Worm (Caenorhabditis elegans) whole organism, L3 larva: Measurements from ENCODE around the gene rig-1.

Source experiments
- ceh-16 ChIP-seq: sonication (generic microtip); optimal IDR thresholded peaks from 2 replicates; lab custom pipeline; 2017; ENCODE audit warnings: missing biosample characterization, missing genetic modification characterization
- ceh-28 ChIP-seq: fragments of 150-350 bp; optimal IDR thresholded peaks from 2 replicates; lab custom pipeline; 2014; ENCODE audit warnings: missing biosample characterization, missing genetic modification reagents, missing genetic modification characterization
- ceh-9 ChIP-seq: sonication (generic microtip); optimal IDR thresholded peaks from 2 replicates; lab custom pipeline; 2018; ENCODE audit warnings: missing biosample characterization, missing genetic modification characterization
- daf-12 ChIP-seq: fragments of 150-350 bp; optimal IDR thresholded peaks from 2 replicates; lab custom pipeline; 2014; ENCODE audit warnings: missing biosample characterization, missing genetic modification reagents, missing genetic modification characterization
- egl-27 ChIP-seq: sonication (generic microtip); optimal IDR thresholded peaks from 4 replicates; lab custom pipeline; 2017; ENCODE audit warnings: missing biosample characterization, missing genetic modification reagents, missing genetic modification characterization
- elt-1 ChIP-seq: fragments of 150-350 bp; optimal IDR thresholded peaks from 2 replicates; lab custom pipeline; 2014; ENCODE audit warnings: missing biosample characterization, missing genetic modification characterization
- elt-2 ChIP-seq: sonication (generic microtip); optimal IDR thresholded peaks from 2 replicates; lab custom pipeline; 2016; ENCODE audit warnings: missing genetic modification reagents, mild to moderate bottlenecking, missing genetic modification characterization, missing compliant biosample characterization
- fkh-10 ChIP-seq: sonication (generic microtip); optimal IDR thresholded peaks from 2 replicates; lab custom pipeline; 2017; ENCODE audit warnings: missing biosample characterization, missing genetic modification reagents, missing genetic modification characterization
- fkh-2 ChIP-seq: fragments of 150-350 bp; optimal IDR thresholded peaks from 2 replicates; lab custom pipeline; 2014; ENCODE audit warnings: missing biosample characterization, missing genetic modification reagents, missing genetic modification characterization
- fos-1 ChIP-seq: fragments of 150-350 bp; optimal IDR thresholded peaks from 2 replicates; lab custom pipeline; 2014; ENCODE audit warnings: missing biosample characterization, missing genetic modification characterization
- hmg-11 ChIP-seq: sonication (generic microtip); optimal IDR thresholded peaks from 2 replicates; lab custom pipeline; 2016; ENCODE audit warnings: missing genetic modification characterization, missing compliant biosample characterization
- lin-15B ChIP-seq: fragments of 150-350 bp; optimal IDR thresholded peaks from 2 replicates; lab custom pipeline; 2014; ENCODE audit warnings: missing biosample characterization, missing genetic modification characterization
- lin-39 ChIP-seq: fragments of 150-350 bp; optimal IDR thresholded peaks from 2 replicates; lab custom pipeline; 2018; ENCODE audit warnings: missing biosample characterization, missing genetic modification reagents, missing genetic modification characterization
- lsy-12 ChIP-seq: sonication (generic microtip); optimal IDR thresholded peaks from 2 replicates; lab custom pipeline; 2016; ENCODE audit warnings: mild to moderate bottlenecking, missing genetic modification characterization, missing compliant biosample characterization
- mdl-1 ChIP-seq: fragments of 150-350 bp; optimal IDR thresholded peaks from 2 replicates; lab custom pipeline; 2014; ENCODE audit warnings: missing biosample characterization, missing genetic modification characterization
- nfya-1 ChIP-seq: sonication (generic microtip); optimal IDR thresholded peaks from 2 replicates; lab custom pipeline; 2017; ENCODE audit warnings: missing genetic modification characterization, mild to moderate bottlenecking, missing compliant biosample characterization, antibody characterized with exemption, moderate library complexity; ENCODE audit not compliant: insufficient read depth
- nhr-11 ChIP-seq: fragments of 150-350 bp; optimal IDR thresholded peaks from 2 replicates; lab custom pipeline; 2014; ENCODE audit warnings: missing biosample characterization, missing genetic modification characterization
- nhr-12 ChIP-seq: fragments of 150-350 bp; optimal IDR thresholded peaks from 2 replicates; lab custom pipeline; 2014; ENCODE audit warnings: missing biosample characterization, missing genetic modification characterization
- nhr-23 ChIP-seq: fragments of 150-350 bp; optimal IDR thresholded peaks from 2 replicates; lab custom pipeline; 2014; ENCODE audit warnings: missing biosample characterization, missing genetic modification reagents, missing genetic modification characterization
- nhr-25 ChIP-seq: sonication (generic microtip); optimal IDR thresholded peaks from 2 replicates; lab custom pipeline; 2017; ENCODE audit warnings: missing biosample characterization, missing genetic modification characterization
- nhr-28 ChIP-seq: fragments of 150-350 bp; optimal IDR thresholded peaks from 2 replicates; lab custom pipeline; 2014; ENCODE audit warnings: missing biosample characterization, missing genetic modification characterization
- nhr-43 ChIP-seq: sonication (generic microtip); optimal IDR thresholded peaks from 2 replicates; lab custom pipeline; 2016; ENCODE audit warnings: mild to moderate bottlenecking, missing genetic modification characterization, missing compliant biosample characterization; ENCODE audit not compliant: poor library complexity, severe bottlenecking
- nhr-67 ChIP-seq: fragments of 150-350 bp; optimal IDR thresholded peaks from 2 replicates; lab custom pipeline; 2014; ENCODE audit warnings: missing biosample characterization, missing genetic modification characterization
- nhr-76 ChIP-seq: fragments of 150-350 bp; sonication (generic microtip); optimal IDR thresholded peaks from 5 replicates; lab custom pipeline; 2014; ENCODE audit warnings: missing biosample characterization, missing genetic modification characterization
- nhr-77 ChIP-seq: fragments of 150-350 bp; optimal IDR thresholded peaks from 2 replicates; lab custom pipeline; 2014; ENCODE audit warnings: missing biosample characterization, missing genetic modification characterization
- pha-4 ChIP-seq: fragments of 150-350 bp; optimal IDR thresholded peaks from 2 replicates; lab custom pipeline; 2014; ENCODE audit warnings: missing biosample characterization, missing genetic modification reagents, missing genetic modification characterization
- sea-2 ChIP-seq: fragments of 150-350 bp; sonication (generic microtip); optimal IDR thresholded peaks from 4 replicates; lab custom pipeline; 2014; ENCODE audit warnings: missing biosample characterization, missing genetic modification reagents, missing genetic modification characterization
- skn-1 ChIP-seq: fragments of 150-350 bp; optimal IDR thresholded peaks from 2 replicates; lab custom pipeline; 2014; ENCODE audit warnings: missing biosample characterization, missing genetic modification characterization
- tbx-2 ChIP-seq: sonication (generic microtip); optimal IDR thresholded peaks from 2 replicates; lab custom pipeline; 2016; ENCODE audit warnings: mild to moderate bottlenecking, missing genetic modification characterization, missing compliant biosample characterization
- unc-62 ChIP-seq: fragments of 150-350 bp; sonication (generic microtip); optimal IDR thresholded peaks from 4 replicates; lab custom pipeline; 2014; ENCODE audit warnings: missing biosample characterization, missing genetic modification reagents, missing genetic modification characterization
- zag-1 ChIP-seq: fragments of 150-350 bp; optimal IDR thresholded peaks from 2 replicates; lab custom pipeline; 2014; ENCODE audit warnings: missing biosample characterization, missing genetic modification characterization

Gene rig-1

DNA sequence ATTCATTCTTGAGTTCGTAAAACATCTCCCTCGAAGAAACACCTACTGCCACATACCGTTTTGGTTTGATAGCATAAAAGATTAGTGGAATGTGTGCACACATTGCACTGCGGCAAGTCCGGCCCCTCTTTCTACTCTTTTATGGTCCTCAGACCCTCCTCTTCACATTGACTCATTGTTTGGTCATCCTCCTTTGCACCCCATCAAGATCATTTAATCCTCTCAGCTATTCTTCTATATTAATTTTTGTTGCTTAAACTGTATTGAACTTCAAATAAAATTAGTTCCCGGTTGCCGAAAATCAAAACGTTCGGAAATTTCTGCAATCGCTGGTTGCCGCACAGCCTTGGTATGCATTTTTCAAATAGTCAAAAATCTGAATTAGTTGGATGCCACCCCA is at the start of gene rig-1:
Gene rig-1, plus strand, starts transcription at position 301 of the 400 bp plus-strand sequence.
- no peak for TF ChIP-seq tbx-2 (tag; lab: Kevin White, UChicago)
- TF ChIP-seq ceh-9 (tag; lab: Kevin White, UChicago) = no peak
- TF ChIP-seq mdl-1 (tag; lab: Kevin White, UChicago) = no peak
- no peak for TF ChIP-seq skn-1 (tag; lab: Kevin White, UChicago)
- no peak for TF ChIP-seq nhr-43 (tag; lab: Kevin White, UChicago)
- TF ChIP-seq elt-1 (tag; lab: Kevin White, UChicago) = no peak
- TF ChIP-seq nfya-1 (tag; lab: Kevin White, UChicago) = no peak
- TF ChIP-seq sea-2 = no peak
- TF ChIP-seq fkh-10 (GFP tag; lab: Kevin White, UChicago) = no peak
- no peak for TF ChIP-seq lin-15B (tag; lab: Kevin White, UChicago)
- no peak for TF ChIP-seq egl-27 (tag; lab: Kevin White, UChicago)
- TF ChIP-seq nhr-23 (tag; lab: Kevin White, UChicago) = no peak
- no peak for TF ChIP-seq lin-39 (tag; lab: Kevin White, UChicago)
- TF ChIP-seq fos-1 = no peak
- no peak for TF ChIP-seq nhr-12 (tag; lab: Kevin White, UChicago)
- no peak for TF ChIP-seq nhr-77 (tag; lab: Kevin White, UChicago)
- no peak for TF ChIP-seq unc-62 (GFP tag; lab: Kevin White, UChicago)

DNA sequence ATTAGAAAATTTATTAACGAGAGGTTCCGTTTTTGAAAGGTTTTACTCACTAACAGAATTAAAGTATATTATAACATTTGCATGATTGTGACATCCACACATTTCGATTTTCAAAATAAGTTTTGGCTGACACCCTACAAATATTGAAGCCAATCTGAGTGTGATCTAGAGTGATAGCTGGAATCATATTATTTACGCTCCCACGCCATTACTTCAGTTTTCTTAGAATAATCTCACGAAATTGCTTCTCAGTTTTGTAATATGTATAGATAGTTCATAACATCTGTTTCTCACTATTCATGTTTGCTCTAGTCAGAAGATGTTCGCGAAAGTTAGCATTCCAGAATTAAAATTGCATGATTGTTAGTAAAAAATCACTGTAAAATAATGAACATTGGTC is 48.1 kb upstream of the rig-1 start:
- TF ChIP-seq nhr-76 (tag; lab: Kevin White, UChicago) = no peak
- no peak for TF ChIP-seq lsy-12 (tag; lab: Kevin White, UChicago)
- TF ChIP-seq daf-12 (tag; lab: Kevin White, UChicago) = no peak
- TF ChIP-seq nhr-67 = no peak
- no peak for TF ChIP-seq ceh-28 (tag; lab: Kevin White, UChicago)
- no peak for TF ChIP-seq fkh-2
- TF ChIP-seq nhr-11 = peak; percentile 63

DNA sequence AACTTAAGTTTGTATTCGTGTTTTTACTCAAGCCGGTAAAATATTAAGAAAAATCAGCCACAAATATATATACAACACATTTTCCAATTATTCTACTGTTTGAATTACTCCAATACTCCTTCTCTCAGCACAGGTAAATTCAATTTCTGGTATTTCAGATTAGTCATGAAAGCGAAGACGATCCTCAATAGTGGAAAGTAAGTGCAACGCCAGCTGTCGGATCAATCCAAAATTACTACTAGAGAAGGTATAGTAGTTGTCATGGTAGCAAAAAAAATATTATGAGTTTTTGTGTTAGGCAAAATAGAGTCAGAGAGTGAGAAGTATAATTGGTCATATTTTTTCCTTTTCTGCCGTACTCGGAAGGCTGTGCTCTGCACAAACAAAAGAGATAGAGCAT is 47.4 kb upstream of the rig-1 start, which contains the start of gene K01A12.2:
Gene K01A12.2, plus strand, starts transcription at position 301 of the 400 bp plus-strand sequence.
- TF ChIP-seq nhr-43 (tag; lab: Kevin White, UChicago) (no peak), nfya-1 (tag; lab: Kevin White, UChicago) (no peak)
- TF ChIP-seq, all 47 proteins: peak for 0

DNA sequence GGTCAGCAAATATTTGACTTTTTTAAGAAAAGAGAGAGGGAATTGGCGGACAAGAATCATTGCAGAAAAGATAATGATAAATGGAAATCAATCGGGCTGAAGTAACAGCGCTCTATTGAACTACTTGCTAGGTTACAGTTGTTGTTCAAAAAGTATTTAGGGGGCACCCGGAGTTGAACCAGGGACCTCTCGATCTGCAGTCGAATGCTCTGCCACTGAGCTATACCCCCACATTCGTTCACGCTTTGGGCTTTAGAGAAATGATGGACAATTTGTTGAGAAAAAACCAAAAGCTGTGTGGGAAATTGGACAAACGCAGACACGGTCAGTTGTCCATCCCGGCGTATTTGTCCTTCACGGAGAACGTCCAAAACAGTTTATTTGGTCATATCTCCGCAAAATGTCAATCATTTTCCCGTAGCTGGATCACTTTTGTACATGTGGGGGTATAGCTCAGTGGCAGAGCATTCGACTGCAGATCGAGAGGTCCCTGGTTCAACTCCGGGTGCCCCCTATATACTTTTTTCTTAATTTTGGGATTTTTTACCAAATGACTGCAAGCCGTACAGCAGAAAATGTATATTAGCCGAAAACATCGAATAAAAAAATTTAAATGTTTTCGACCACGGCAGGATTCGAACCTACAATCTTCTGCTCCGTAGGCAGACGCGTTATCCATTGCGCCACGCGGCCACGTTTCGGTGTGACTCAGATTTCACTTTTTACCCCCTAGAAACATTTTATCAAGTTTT is 36.4 kb upstream of the rig-1 start:
- TF ChIP-seq elt-2 (tag; lab: Kevin White, UChicago) (peak; percentile 21), nhr-43 (tag; lab: Kevin White, UChicago) (peak; percentile 49), egl-27 (tag; lab: Kevin White, UChicago) (peak; percentile 50), hmg-11 (tag; lab: Kevin White, UChicago) (peak; percentile 53), tbx-2 (tag; lab: Kevin White, UChicago) (peak; percentile 63), nhr-25 (tag; lab: Kevin White, UChicago) (peak; percentile 46), ceh-28 (tag; lab: Kevin White, UChicago) (peak; percentile 8), pha-4 (tag; lab: Kevin White, UChicago) (peak; percentile 20), lin-39 (tag; lab: Kevin White, UChicago) (peak; percentile 47), nfya-1 (tag; lab: Kevin White, UChicago) (peak; percentile 40), sea-2 (no peak), nhr-28 (tag; lab: Kevin White, UChicago) (no peak), zag-1 (tag; lab: Kevin White, UChicago) (no peak)

DNA sequence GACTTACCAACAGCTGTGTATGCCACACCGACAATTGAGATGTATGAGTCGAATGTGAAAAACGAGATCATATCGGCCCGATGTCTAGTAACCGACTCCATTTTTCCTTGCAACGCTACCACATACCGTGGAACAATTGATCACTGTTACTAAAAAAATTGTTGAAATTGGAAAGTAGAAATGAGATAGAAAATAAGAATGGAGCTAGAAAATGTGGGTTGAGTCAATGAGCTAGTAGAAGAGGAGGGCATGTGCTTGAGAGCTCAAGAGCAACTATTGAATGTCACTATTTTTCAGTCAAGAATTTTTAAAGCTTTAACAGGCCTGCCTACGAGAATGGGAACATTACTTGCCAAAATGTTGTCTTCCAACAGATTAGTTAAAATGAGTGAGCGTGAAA is 35.3 kb upstream of the rig-1 start, which contains the start of gene K01A12.3:
Gene K01A12.3, minus strand, starts transcription at position 101 of the 400 bp plus-strand sequence.
- TF ChIP-seq pha-4 (tag; lab: Kevin White, UChicago) (no peak), daf-12 (tag; lab: Kevin White, UChicago) (no peak), ceh-16 (tag; lab: Kevin White, UChicago) (no peak), hmg-11 (tag; lab: Kevin White, UChicago) (no peak), fkh-10 (GFP tag; lab: Kevin White, UChicago) (no peak), nhr-12 (tag; lab: Kevin White, UChicago) (no peak), nhr-11 (no peak), nhr-43 (tag; lab: Kevin White, UChicago) (no peak), lsy-12 (tag; lab: Kevin White, UChicago) (no peak), ceh-9 (tag; lab: Kevin White, UChicago) (no peak), nfya-1 (tag; lab: Kevin White, UChicago) (no peak), unc-62 (GFP tag; lab: Kevin White, UChicago) (no peak), tbx-2 (tag; lab: Kevin White, UChicago) (no peak)
